Fruit fly (Drosophila melanogaster) whole organism, embryonic: ENCODE measurements around the gene CAH16.

Experiments used
- B-H2 ChIP-seq: fragments of 200-800 bp; sonication (Bioruptor generic); optimal IDR thresholded peaks from 2 replicates; lab custom pipeline; 2018; ENCODE audit warnings: missing biosample characterization, mild to moderate bottlenecking, missing genetic modification characterization
- BEAF-32 ChIP-seq: fragments of 200-800 bp; sonication (Bioruptor generic); optimal IDR thresholded peaks from 3 replicates; lab custom pipeline; 2017; ENCODE audit warnings: missing biosample characterization, missing genetic modification characterization, mild to moderate bottlenecking, moderate library complexity, missing genetic modification reagents
- Bgb ChIP-seq: fragments of 200-800 bp; sonication (Bioruptor generic); IDR thresholded peaks from 2 replicates; pipeline ENCODE4 v1.3.6; 2022; ENCODE audit warnings: missing biosample characterization, missing genetic modification characterization; ENCODE audit not compliant: partially characterized antibody
- Bteb2 ChIP-seq: fragments of 200-800 bp; sonication (Bioruptor generic); optimal IDR thresholded peaks from 2 replicates; lab custom pipeline; 2016; ENCODE audit warnings: missing biosample characterization, missing genetic modification characterization
- CG10565 ChIP-seq: fragments of 200-800 bp; sonication (Bioruptor generic); optimal IDR thresholded peaks from 3 replicates; lab custom pipeline; 2016; ENCODE audit warnings: missing biosample characterization, mild to moderate bottlenecking, missing genetic modification characterization
- CG12155 ChIP-seq: fragments of 200-800 bp; sonication (Bioruptor generic); optimal IDR thresholded peaks from 3 replicates; lab custom pipeline; 2016; ENCODE audit warnings: missing biosample characterization, missing genetic modification characterization
- CG17359 ChIP-seq: fragments of 200-800 bp; sonication (Bioruptor generic); optimal IDR thresholded peaks from 3 replicates; lab custom pipeline; 2018; ENCODE audit warnings: missing biosample characterization, mild to moderate bottlenecking, missing genetic modification characterization, moderate library complexity
- CG17568 ChIP-seq: fragments of 200-800 bp; sonication (Bioruptor generic); optimal IDR thresholded peaks from 2 replicates; lab custom pipeline; 2018; ENCODE audit warnings: missing biosample characterization, mild to moderate bottlenecking, missing genetic modification characterization, moderate library complexity
- CG18476 ChIP-seq: fragments of 200-800 bp; sonication (Bioruptor generic); optimal IDR thresholded peaks from 2 replicates; lab custom pipeline; 2016; ENCODE audit warnings: missing biosample characterization, mild to moderate bottlenecking, missing genetic modification characterization
- CG32532 ChIP-seq: fragments of 200-800 bp; sonication (Bioruptor generic); IDR thresholded peaks from 2 replicates; pipeline ENCODE4 v1.3.6; 2022; ENCODE audit warnings: missing biosample characterization, missing genetic modification characterization
- CG3995 ChIP-seq: fragments of 200-800 bp; sonication (Bioruptor generic); optimal IDR thresholded peaks from 3 replicates; lab custom pipeline; 2016; ENCODE audit warnings: missing biosample characterization, missing genetic modification characterization
- CG4854 ChIP-seq: fragments of 200-800 bp; sonication (Bioruptor generic); optimal IDR thresholded peaks from 2 replicates; lab custom pipeline; 2016; ENCODE audit warnings: missing biosample characterization, missing genetic modification characterization, inconsistent platforms
- CG6689 ChIP-seq: fragments of 200-800 bp; sonication (Bioruptor generic); IDR thresholded peaks from 2 replicates; pipeline ENCODE4 v1.3.6; 2022; ENCODE audit warnings: missing biosample characterization, missing genetic modification characterization
- CG6791 ChIP-seq: fragments of 200-800 bp; sonication (Bioruptor generic); IDR thresholded peaks from 3 replicates; pipeline ENCODE4 v1.3.6; 2022; ENCODE audit warnings: missing biosample characterization, missing genetic modification characterization; ENCODE audit not compliant: partially characterized antibody
- CG7963 ChIP-seq: fragments of 200-800 bp; sonication (Bioruptor generic); IDR thresholded peaks from 3 replicates; pipeline ENCODE4 v1.3.6; 2022; ENCODE audit warnings: missing biosample characterization, missing genetic modification characterization; ENCODE audit not compliant: partially characterized antibody
- CG8765 ChIP-seq: fragments of 200-800 bp; sonication (Bioruptor generic); IDR thresholded peaks from 2 replicates; pipeline ENCODE4 v1.3.6; 2022; ENCODE audit warnings: missing biosample characterization, missing genetic modification characterization
- CG9797 ChIP-seq: fragments of 200-800 bp; sonication (Bioruptor generic); optimal IDR thresholded peaks from 3 replicates; lab custom pipeline; 2018; ENCODE audit warnings: missing biosample characterization, mild to moderate bottlenecking, missing genetic modification characterization
- CHES-1-like ChIP-seq: fragments of 200-800 bp; sonication (Bioruptor generic); optimal IDR thresholded peaks from 2 replicates; lab custom pipeline; 2016; ENCODE audit warnings: missing biosample characterization, missing genetic modification characterization
- Dip3 ChIP-seq: fragments of 200-800 bp; sonication (Bioruptor generic); optimal IDR thresholded peaks from 3 replicates; lab custom pipeline; 2016; ENCODE audit warnings: missing biosample characterization, missing genetic modification characterization
- Dll ChIP-seq: fragments of 200-800 bp; sonication (Bioruptor generic); IDR thresholded peaks from 4 replicates; pipeline ENCODE4 v1.3.6; 2022; ENCODE audit warnings: missing biosample characterization, missing genetic modification characterization; ENCODE audit not compliant: partially characterized antibody
- Dref ChIP-seq: fragments of 200-800 bp; sonication (Bioruptor generic); IDR thresholded peaks from 2 replicates; pipeline ENCODE4 v1.3.6; 2022; ENCODE audit warnings: missing biosample characterization, missing genetic modification characterization
- Elba2 ChIP-seq: fragments of 200-800 bp; sonication (Bioruptor generic); optimal IDR thresholded peaks from 3 replicates; lab custom pipeline; 2016; ENCODE audit warnings: missing biosample characterization, missing genetic modification characterization
- HHEX ChIP-seq: fragments of 200-800 bp; sonication (Bioruptor generic); optimal IDR thresholded peaks from 3 replicates; lab custom pipeline; 2017; ENCODE audit warnings: missing biosample characterization, mild to moderate bottlenecking, missing genetic modification characterization, missing genetic modification reagents
- HLH3B ChIP-seq: fragments of 200-800 bp; sonication (Bioruptor generic); IDR thresholded peaks from 2 replicates; pipeline ENCODE4 v1.3.6; 2022; ENCODE audit warnings: missing biosample characterization, missing genetic modification characterization
- HLH54F ChIP-seq: fragments of 200-800 bp; sonication (Bioruptor generic); optimal IDR thresholded peaks from 3 replicates; lab custom pipeline; 2016; ENCODE audit warnings: missing biosample characterization, missing genetic modification characterization
- HmgD ChIP-seq: fragments of 200-800 bp; sonication (Bioruptor generic); optimal IDR thresholded peaks from 3 replicates; lab custom pipeline; 2016; ENCODE audit warnings: missing biosample characterization, missing genetic modification characterization
- Hmr ChIP-seq: fragments of 200-800 bp; sonication (Bioruptor generic); optimal IDR thresholded peaks from 3 replicates; lab custom pipeline; 2017; ENCODE audit warnings: mild to moderate bottlenecking, missing biosample characterization, missing genetic modification reagents, missing genetic modification characterization
- Hsf ChIP-seq: fragments of 200-800 bp; sonication (Bioruptor generic); optimal IDR thresholded peaks from 3 replicates; lab custom pipeline; 2016; ENCODE audit warnings: missing biosample characterization, missing genetic modification characterization
- MESR4 ChIP-seq: fragments of 200-800 bp; sonication (Bioruptor generic); optimal IDR thresholded peaks from 2 replicates; lab custom pipeline; 2018; ENCODE audit warnings: missing biosample characterization, mild to moderate bottlenecking, missing genetic modification characterization, moderate library complexity
- Myb ChIP-seq: fragments of 200-800 bp; sonication (Bioruptor generic); optimal IDR thresholded peaks from 2 replicates; lab custom pipeline; 2016; ENCODE audit warnings: missing biosample characterization, missing genetic modification characterization
- NC2β ChIP-seq: fragments of 200-800 bp; sonication (Bioruptor generic); optimal IDR thresholded peaks from 2 replicates; lab custom pipeline; 2016; ENCODE audit warnings: missing biosample characterization, missing genetic modification characterization
- Stat92E ChIP-seq, 3 experiments: fragments of >200 bp in 2 of 3; fragments of 200-800 bp in 1 of 3; sonication (Bioruptor generic) in 1 of 3; optimal IDR thresholded peaks; 2 replicates each; lab custom pipeline; 2017 to 2019; ENCODE audit warnings: missing biosample characterization in 3 of 3, missing genetic modification characterization in 3 of 3, mild to moderate bottlenecking in 1 of 3, moderate library complexity in 1 of 3
- YL-1 ChIP-seq: fragments of 200-800 bp; sonication (Bioruptor generic); optimal IDR thresholded peaks from 3 replicates; lab custom pipeline; 2017; ENCODE audit warnings: missing biosample characterization, mild to moderate bottlenecking, missing genetic modification characterization
- ara ChIP-seq: fragments of 200-800 bp; sonication (Bioruptor generic); IDR thresholded peaks from 2 replicates; pipeline ENCODE4 v1.3.6; 2022; ENCODE audit warnings: missing biosample characterization, missing genetic modification characterization
- chinmo ChIP-seq: fragments of 200-800 bp; sonication (Bioruptor generic); IDR thresholded peaks from 4 replicates; pipeline ENCODE4 v1.3.6; 2022; ENCODE audit warnings: missing biosample characterization, missing genetic modification characterization; ENCODE audit not compliant: partially characterized antibody
- dmrt11E ChIP-seq: fragments of 200-800 bp; sonication (Bioruptor generic); optimal IDR thresholded peaks from 3 replicates; lab custom pipeline; 2018; ENCODE audit warnings: missing biosample characterization, mild to moderate bottlenecking, missing genetic modification characterization, moderate library complexity
- esg ChIP-seq: fragments of 200-800 bp; sonication (Bioruptor generic); conservative IDR thresholded peaks from 2 replicates; pipeline ENCODE4 v1.3.6; 2022; ENCODE audit warnings: missing biosample characterization, missing genetic modification characterization
- exex ChIP-seq: fragments of 200-800 bp; sonication (Bioruptor generic); optimal IDR thresholded peaks from 4 replicates; lab custom pipeline; 2018; ENCODE audit warnings: missing biosample characterization, mild to moderate bottlenecking, missing genetic modification characterization, moderate library complexity
- inv ChIP-seq: fragments of 200-800 bp; sonication (Bioruptor generic); IDR thresholded peaks from 2 replicates; pipeline ENCODE4 v1.3.6; 2022; ENCODE audit warnings: missing biosample characterization, missing genetic modification characterization; ENCODE audit not compliant: partially characterized antibody
- knrl ChIP-seq: fragments of 200-800 bp; sonication (Bioruptor generic); IDR thresholded peaks from 3 replicates; pipeline ENCODE4 v1.3.6; 2022; ENCODE audit warnings: missing biosample characterization, missing genetic modification characterization; ENCODE audit not compliant: partially characterized antibody
- lmd ChIP-seq: fragments of 200-800 bp; sonication (Bioruptor generic); IDR thresholded peaks from 2 replicates; pipeline ENCODE4 v1.3.6; 2022; ENCODE audit warnings: missing biosample characterization, missing genetic modification characterization
- psq ChIP-seq: fragments of 200-800 bp; sonication (Bioruptor generic); optimal IDR thresholded peaks from 2 replicates; lab custom pipeline; 2017; ENCODE audit warnings: missing biosample characterization, missing genetic modification characterization
- pzg ChIP-seq: fragments of 200-800 bp; sonication (Bioruptor generic); optimal IDR thresholded peaks from 3 replicates; lab custom pipeline; 2018; ENCODE audit warnings: missing biosample characterization, mild to moderate bottlenecking, missing genetic modification characterization, moderate library complexity
- tap ChIP-seq: fragments of 200-800 bp; optimal IDR thresholded peaks from 3 replicates; lab custom pipeline; 2019; ENCODE audit warnings: missing biosample characterization, mild to moderate bottlenecking, missing genetic modification characterization, moderate library complexity
- trem ChIP-seq: fragments of 200-800 bp; optimal IDR thresholded peaks from 3 replicates; lab custom pipeline; 2019; ENCODE audit warnings: missing biosample characterization, mild to moderate bottlenecking, missing genetic modification characterization, moderate library complexity
- trh ChIP-seq: fragments of 200-800 bp; sonication (Bioruptor generic); optimal IDR thresholded peaks from 2 replicates; lab custom pipeline; 2016; ENCODE audit warnings: missing biosample characterization, missing genetic modification characterization
- vnd ChIP-seq: fragments of 200-800 bp; sonication (Bioruptor generic); IDR thresholded peaks from 3 replicates; pipeline ENCODE4 v1.3.6; 2022; ENCODE audit warnings: missing biosample characterization, missing genetic modification characterization; ENCODE audit not compliant: partially characterized antibody
- yki ChIP-seq: fragments of >200 bp; optimal IDR thresholded peaks from 3 replicates; lab custom pipeline; 2018
- zen2 ChIP-seq: fragments of 200-800 bp; sonication (Bioruptor generic); IDR thresholded peaks from 3 replicates; pipeline ENCODE4 v1.3.6; 2022; ENCODE audit warnings: missing biosample characterization, missing genetic modification characterization; ENCODE audit not compliant: partially characterized antibody
- zf30C ChIP-seq: fragments of 200-800 bp; sonication (Bioruptor generic); optimal IDR thresholded peaks from 3 replicates; lab custom pipeline; 2018; ENCODE audit warnings: missing biosample characterization, mild to moderate bottlenecking, missing genetic modification characterization

CAH16 gene

DNA sequence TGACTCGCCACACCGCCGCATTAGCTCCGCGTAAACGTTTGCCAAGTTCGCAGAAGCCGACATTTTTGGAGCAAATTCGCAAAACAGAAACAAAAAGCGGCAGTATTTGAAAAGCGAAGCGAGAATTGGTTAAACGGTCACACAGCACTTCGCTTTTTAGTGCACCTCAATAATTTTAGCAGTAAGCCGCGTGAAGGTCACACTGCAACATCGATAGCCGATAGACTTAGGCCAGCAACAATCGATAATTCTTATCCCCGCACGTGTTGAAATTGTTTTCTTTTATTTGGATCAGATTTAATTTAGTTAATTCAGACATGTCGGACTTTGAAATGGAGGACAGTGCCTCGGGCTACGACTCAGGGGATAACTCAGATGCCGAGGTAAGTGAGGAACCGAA is 46.8 kb upstream of the CAH16 start, which contains the start of the genes Zwilch and CG1542 (continued):
- peak; percentile 88 for TF ChIP-seq YL-1 (GFP tag; lab: Kevin White, UChicago)
- peak; percentile 14 for TF ChIP-seq Hsf (GFP tag; lab: Kevin White, UChicago)
- TF ChIP-seq Elba2 (GFP tag; lab: Kevin White, UChicago) = no peak
- TF ChIP-seq esg (GFP tag; lab: Robert Waterston, UW) = no peak
- TF ChIP-seq CG12155 (GFP tag; lab: Kevin White, UChicago) = no peak
- no peak for TF ChIP-seq B-H2 (GFP tag; lab: Kevin White, UChicago)
- peak; percentile 63 for TF ChIP-seq inv (GFP tag; lab: Robert Waterston, UW)
- TF ChIP-seq knrl = peak; percentile 67
- TF ChIP-seq vnd (GFP tag; lab: Robert Waterston, UW) = peak; percentile 60; the same call in 2 of the 3 replicates
- peak; percentile 77; the same call in 2 of the 3 replicates for TF ChIP-seq zen2 (GFP tag; lab: Robert Waterston, UW)
- peak in 1 of 3 experiments; percentile 23 for TF ChIP-seq Stat92E (GFP tag; optimal IDR thresholded peaks at IDR 0.05; lab: Kevin White, UChicago)
- TF ChIP-seq trem = peak; percentile 78
- TF ChIP-seq Dip3 (GFP tag; lab: Kevin White, UChicago) = no peak
- no peak for TF ChIP-seq Hmr (GFP tag; lab: Kevin White, UChicago)
- TF ChIP-seq HLH3B = no peak
- no peak for TF ChIP-seq CG18476 (GFP tag; lab: Kevin White, UChicago)
- TF ChIP-seq CHES-1-like (GFP tag; lab: Kevin White, UChicago) = peak; percentile 9
- TF ChIP-seq zf30C (GFP tag; lab: Kevin White, UChicago) = no peak
- TF ChIP-seq dmrt11E (tag; lab: Kevin White, UChicago) = no peak
- no peak for TF ChIP-seq CG32532 (GFP tag; lab: Robert Waterston, UW)
- TF ChIP-seq lmd (GFP tag; lab: Robert Waterston, UW) = no peak
- TF ChIP-seq ara (GFP tag; lab: Robert Waterston, UW) = no peak
- peak; percentile 78 for TF ChIP-seq Dll
- TF ChIP-seq CG7963 (GFP tag; lab: Robert Waterston, UW) = peak; percentile 74
- TF ChIP-seq CG6689 (GFP tag; lab: Robert Waterston, UW) = no peak
- TF ChIP-seq CG17568 = no peak
- peak; percentile 64 for TF ChIP-seq HmgD (GFP tag; lab: Kevin White, UChicago)
- TF ChIP-seq BEAF-32 (GFP tag; lab: Kevin White, UChicago) = peak; percentile 77
- TF ChIP-seq psq (GFP tag; lab: Kevin White, UChicago) = no peak
- no peak for TF ChIP-seq CG17359
- no peak for TF ChIP-seq CG10565 (GFP tag; lab: Kevin White, UChicago)
- TF ChIP-seq CG3995 = no peak
- TF ChIP-seq CG4854 (GFP tag; lab: Kevin White, UChicago) = no peak
- peak; percentile 88; the same call in 3 of the 4 replicates for TF ChIP-seq chinmo
- no peak for TF ChIP-seq tap
- TF ChIP-seq trh (GFP tag; lab: Kevin White, UChicago) = no peak
- TF ChIP-seq Dref (GFP tag; lab: Robert Waterston, UW) = peak; percentile 96
- no peak for TF ChIP-seq HLH54F (GFP tag; lab: Kevin White, UChicago)
- TF ChIP-seq NC2β = no peak
- peak; percentile 87 for TF ChIP-seq Bgb (GFP tag; lab: Robert Waterston, UW)
- TF ChIP-seq HHEX (GFP tag; lab: Kevin White, UChicago) = no peak
- TF ChIP-seq CG8765 = no peak
- peak; percentile 96 for TF ChIP-seq pzg (GFP tag; lab: Kevin White, UChicago)
- TF ChIP-seq exex (tag; lab: Kevin White, UChicago) = no peak
- TF ChIP-seq MESR4 (GFP tag; lab: Kevin White, UChicago) = peak; percentile 66
- no peak for TF ChIP-seq Bteb2 (GFP tag; lab: Kevin White, UChicago)
- peak; percentile 98 for TF ChIP-seq CG9797 (GFP tag; lab: Kevin White, UChicago)
- TF ChIP-seq yki (lab: Kevin White, UChicago) = no peak
- TF ChIP-seq Myb = peak; percentile 73
- TF ChIP-seq CG6791 (GFP tag; lab: Robert Waterston, UW) = peak; percentile 77
